Fruit fly (Drosophila melanogaster) Kc167 (cell line): ENCODE data around the gene Pdf.

ENCODE experiments used
- Myc ChIP-seq: fragments of >200 bp; optimal IDR thresholded peaks from 2 replicates; lab custom pipeline; 2017; ENCODE audit warnings: missing external identifiers
- Sin3A ChIP-seq: fragments of >200 bp; optimal IDR thresholded peaks from 2 replicates; lab custom pipeline; 2018; ENCODE audit warnings: missing external identifiers
- h ChIP-seq: fragments of >200 bp; optimal IDR thresholded peaks from 3 replicates; lab custom pipeline; 2018; ENCODE audit warnings: missing external identifiers
- insv ChIP-seq: fragments of >200 bp; optimal IDR thresholded peaks from 3 replicates; lab custom pipeline; 2018; ENCODE audit warnings: missing external identifiers
- psq ChIP-seq: fragments of >200 bp; optimal IDR thresholded peaks from 2 replicates; lab custom pipeline; 2017; ENCODE audit warnings: missing external identifiers
- ttk ChIP-seq: sonication (Bioruptor generic); optimal IDR thresholded peaks from 2 replicates; lab custom pipeline; 2017; ENCODE audit warnings: missing external identifiers

DNA sequence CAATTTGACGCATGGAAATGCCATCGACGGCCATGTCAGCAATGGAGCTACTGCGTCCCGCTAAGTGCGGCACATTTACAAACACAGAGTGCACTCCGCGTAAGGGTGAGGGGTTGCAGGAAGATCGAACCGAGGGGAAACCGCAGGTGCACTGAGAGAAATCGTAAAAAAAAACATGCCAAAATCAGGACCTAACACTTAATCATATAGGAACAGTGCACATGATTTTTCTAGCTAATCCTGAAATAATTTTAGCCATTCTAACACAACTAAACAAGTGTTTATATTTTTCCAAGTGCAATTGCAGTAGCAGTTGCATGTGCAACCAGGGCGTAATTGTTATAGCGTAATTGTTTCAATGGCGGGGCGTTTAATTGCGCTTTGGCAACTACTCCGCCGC, 23.3 kb upstream of the Pdf start:
- TF ChIP-seq psq (lab: Kevin White, UChicago): no peak
- TF ChIP-seq insv: no peak
- no peak for TF ChIP-seq ttk (lab: Kevin White, UChicago)
- TF ChIP-seq Sin3A: no peak
- no peak for TF ChIP-seq h
- TF ChIP-seq Myc (lab: Kevin White, UChicago): no peak
